In the genomic region with DNA sequence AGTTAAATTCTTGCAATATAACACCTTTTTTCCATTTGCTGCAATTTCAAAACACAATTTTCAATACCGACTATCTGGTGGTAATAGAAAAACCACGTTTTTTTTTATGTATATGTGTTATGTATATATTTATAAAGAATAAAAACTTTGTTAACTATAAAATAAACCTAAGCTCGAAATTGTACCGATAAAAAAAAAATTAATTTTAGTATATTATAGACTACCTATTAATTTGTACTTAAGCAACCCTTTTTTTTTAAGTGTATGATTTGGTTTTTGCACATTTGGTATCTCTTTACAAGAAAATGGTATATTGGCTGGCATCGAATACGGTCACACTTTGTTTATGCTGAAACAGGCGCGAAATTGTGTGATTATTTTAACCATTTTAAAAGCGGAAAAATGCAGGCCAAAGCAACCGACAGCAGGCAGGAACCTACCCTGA, we compare ENCODE assay signal across 4 fruit fly cellular contexts.
A peak's percentile ranks its signal among the peaks of the same experiment; 100 is the strongest.
TF ChIP-seq lines count a peak whose summit lies in the region.

A gene (plus strand): TSS at position 334 of the 445 bp plus-strand sequence.

TF ChIP-seq in whole organism, embryonic, 481 proteins besides CTCF, POLR2A, EP300 and RAD21 (continued from another document and continues in another):
- no peak for TF ChIP-seq HLH54F (GFP tag; optimal IDR thresholded peaks at IDR 0.05; lab: Kevin White, UChicago)
- TF ChIP-seq fd102C (GFP tag; optimal IDR thresholded peaks at IDR 0.05; lab: Kevin White, UChicago), result no peak
- TF ChIP-seq CG8281 (tag; optimal IDR thresholded peaks at IDR 0.05; lab: Kevin White, UChicago), result peak; percentile 46
- TF ChIP-seq tap (tag; optimal IDR thresholded peaks at IDR 0.05; lab: Kevin White, UChicago), result peak; percentile 75
- no peak for TF ChIP-seq Camta (GFP tag; optimal IDR thresholded peaks at IDR 0.05; lab: Kevin White, UChicago)
- TF ChIP-seq GATAe (GFP tag; conservative IDR thresholded peaks at IDR 0.05; lab: Robert Waterston, UW), result peak; percentile 36; the same call in 1 of the 2 replicates
- TF ChIP-seq Bteb2 (GFP tag; optimal IDR thresholded peaks at IDR 0.05; lab: Kevin White, UChicago), result peak; percentile 2
- peak; percentile 74 for TF ChIP-seq CG9437 (GFP tag; optimal IDR thresholded peaks at IDR 0.05; lab: Kevin White, UChicago)
- TF ChIP-seq CG15479 (GFP tag; optimal IDR thresholded peaks at IDR 0.05; lab: Kevin White, UChicago), result no peak
- peak; percentile 67 for TF ChIP-seq CG13894 (tag; optimal IDR thresholded peaks at IDR 0.05; lab: Kevin White, UChicago)
- peak; percentile 41 for TF ChIP-seq CG10462 (GFP tag; optimal IDR thresholded peaks at IDR 0.05; lab: Kevin White, UChicago)
- no peak for TF ChIP-seq Dad (GFP tag; optimal IDR thresholded peaks at IDR 0.05; lab: Kevin White, UChicago)
- peak; percentile 32 for TF ChIP-seq CG12104 (GFP tag; optimal IDR thresholded peaks at IDR 0.05; lab: Kevin White, UChicago)
- TF ChIP-seq jing (GFP tag; optimal IDR thresholded peaks at IDR 0.05; lab: Kevin White, UChicago), result no peak
- TF ChIP-seq cg (GFP tag; optimal IDR thresholded peaks at IDR 0.05; lab: Kevin White, UChicago), result no peak
- TF ChIP-seq Oli (tag; optimal IDR thresholded peaks at IDR 0.05; lab: Kevin White, UChicago), result peak; percentile 75
- peak; percentile 84 for TF ChIP-seq Atf6 (GFP tag; IDR thresholded peaks at IDR 0.05; lab: Robert Waterston, UW)
- TF ChIP-seq CG10979 (tag; optimal IDR thresholded peaks at IDR 0.05; lab: Kevin White, UChicago), result peak; percentile 83
- TF ChIP-seq ATbp (GFP tag; optimal IDR thresholded peaks at IDR 0.05; lab: Kevin White, UChicago), result peak; percentile 59
- TF ChIP-seq en (GFP tag; optimal IDR thresholded peaks at IDR 0.05; lab: Kevin White, UChicago), result no peak
- no peak for TF ChIP-seq CG10543 (GFP tag; optimal IDR thresholded peaks at IDR 0.05; lab: Kevin White, UChicago)
- no peak for TF ChIP-seq her (GFP tag; optimal IDR thresholded peaks at IDR 0.05; lab: Kevin White, UChicago)
- TF ChIP-seq C15 (GFP tag; IDR thresholded peaks at IDR 0.05; lab: Robert Waterston, UW), result 0 out of 3 replicates have a peak, but pooled peaks have one; percentile 73
- no peak for TF ChIP-seq hth (optimal IDR thresholded peaks at IDR 0.05; lab: Kevin White, UChicago)
- TF ChIP-seq jumu (GFP tag; optimal IDR thresholded peaks at IDR 0.05; lab: Kevin White, UChicago), result no peak
- TF ChIP-seq Xrp1 (GFP tag; IDR thresholded peaks at IDR 0.05; lab: Robert Waterston, UW), result peak; percentile 91
- no peak for TF ChIP-seq ac (GFP tag; optimal IDR thresholded peaks at IDR 0.05; lab: Kevin White, UChicago)
- TF ChIP-seq mam (GFP tag; optimal IDR thresholded peaks at IDR 0.05; lab: Kevin White, UChicago), result peak; percentile 24
- peak; percentile 68 for TF ChIP-seq CG14050 (GFP tag; IDR thresholded peaks at IDR 0.05; lab: Robert Waterston, UW)
- TF ChIP-seq chm (GFP tag; IDR thresholded peaks at IDR 0.05; lab: Robert Waterston, UW), result peak; percentile 56; the same call in 1 of the 2 replicates
- peak; percentile 75 for TF ChIP-seq Med (GFP tag; lab: Kevin White, UChicago)
- peak; percentile 59 for TF ChIP-seq CG6765 (GFP tag; optimal IDR thresholded peaks at IDR 0.05; lab: Kevin White, UChicago)

TF ChIP-seq in whole organism, prepupa, 60 proteins besides CTCF, POLR2A, EP300 and RAD21 (continued from another document and continues in another):
- TF ChIP-seq Hr4 (GFP tag; optimal IDR thresholded peaks at IDR 0.05; lab: Kevin White, UChicago) (peak; percentile 54), Blimp-1 (GFP tag; optimal IDR thresholded peaks at IDR 0.05; lab: Kevin White, UChicago) (no peak), Smox (GFP tag; optimal IDR thresholded peaks at IDR 0.05; lab: Kevin White, UChicago) (peak; percentile 38), Sox15 (GFP tag; optimal IDR thresholded peaks at IDR 0.05; lab: Kevin White, UChicago) (peak; percentile 30), Sox102F (GFP tag; optimal IDR thresholded peaks at IDR 0.05; lab: Kevin White, UChicago) (peak; percentile 26), CG31627 (GFP tag; optimal IDR thresholded peaks at IDR 0.05; lab: Kevin White, UChicago) (peak; percentile 39), CG10631 (GFP tag; optimal IDR thresholded peaks at IDR 0.05; lab: Kevin White, UChicago) (peak; percentile 78), Hr38 (GFP tag; optimal IDR thresholded peaks at IDR 0.05; lab: Kevin White, UChicago) (no peak), CG6276 (GFP tag; optimal IDR thresholded peaks at IDR 0.05; lab: Kevin White, UChicago) (peak; percentile 68), CG9139 (GFP tag; optimal IDR thresholded peaks at IDR 0.05; lab: Kevin White, UChicago) (no peak), cyc (GFP tag; optimal IDR thresholded peaks at IDR 0.05; lab: Kevin White, UChicago) (peak; percentile 59), pdm3 (GFP tag; optimal IDR thresholded peaks at IDR 0.05; lab: Kevin White, UChicago) (peak; percentile 49), acj6 (GFP tag; optimal IDR thresholded peaks at IDR 0.05; lab: Kevin White, UChicago) (peak; percentile 66), CG1621 (tag; optimal IDR thresholded peaks at IDR 0.05; lab: Kevin White, UChicago) (no peak), net (GFP tag; optimal IDR thresholded peaks at IDR 0.05; lab: Kevin White, UChicago) (peak; percentile 53), Eip93F (GFP tag; optimal IDR thresholded peaks at IDR 0.05; lab: Kevin White, UChicago) (peak; percentile 3), vri (GFP tag; optimal IDR thresholded peaks at IDR 0.05; lab: Kevin White, UChicago) (no peak), CG4318 (GFP tag; optimal IDR thresholded peaks at IDR 0.05; lab: Kevin White, UChicago) (peak; percentile 40), Eip78C (GFP tag; lab: Kevin White, UChicago) (peak; percentile 85), Ets96B (tag; optimal IDR thresholded peaks at IDR 0.05; lab: Kevin White, UChicago) (peak; percentile 74), CG3919 (GFP tag; optimal IDR thresholded peaks at IDR 0.05; lab: Kevin White, UChicago) (peak; percentile 62), fd85E (GFP tag; optimal IDR thresholded peaks at IDR 0.05; lab: Kevin White, UChicago) (no peak), fd59A (GFP tag; optimal IDR thresholded peaks at IDR 0.05; lab: Kevin White, UChicago) (no peak), ss (GFP tag; optimal IDR thresholded peaks at IDR 0.05; lab: Kevin White, UChicago) (peak in 1 of 2 experiments; percentile 18), CG11902 (GFP tag; optimal IDR thresholded peaks at IDR 0.05; lab: Kevin White, UChicago) (peak; percentile 13), dsx (GFP tag; optimal IDR thresholded peaks at IDR 0.05; lab: Kevin White, UChicago; ENCODE audit: poor library complexity, severe bottlenecking) (peak; percentile 70), topi (GFP tag; optimal IDR thresholded peaks at IDR 0.05; lab: Kevin White, UChicago) (peak; percentile 32), CG32006 (GFP tag; optimal IDR thresholded peaks at IDR 0.05; lab: Kevin White, UChicago) (peak; percentile 73), Eip75B (GFP tag; optimal IDR thresholded peaks at IDR 0.05; lab: Kevin White, UChicago) (no peak), Gug (GFP tag; IDR thresholded peaks at IDR 0.05; lab: Robert Waterston, UW) (peak; percentile 78), achi (GFP tag; optimal IDR thresholded peaks at IDR 0.05; lab: Kevin White, UChicago) (peak; percentile 67), CG3032 (tag; optimal IDR thresholded peaks at IDR 0.05; lab: Kevin White, UChicago) (peak; percentile 76), CG7368 (GFP tag; optimal IDR thresholded peaks at IDR 0.05; lab: Kevin White, UChicago) (peak; percentile 36)

TF ChIP-seq in whole organism, pupa, 21 proteins besides CTCF, POLR2A, EP300 and RAD21 (continued from another document):
- TF ChIP-seq fd96Ca (GFP tag; IDR thresholded peaks at IDR 0.05; lab: Robert Waterston, UW), result 0 out of 3 replicates have a peak, but pooled peaks have one; percentile 12
TF ChIP-seq in whole organism, pupa: peak in this region for 15.

TF ChIP-seq in whole organism, wandering third instar larva, 38 proteins besides CTCF, POLR2A, EP300 and RAD21 (continued from another document):
- peak; percentile 50 for TF ChIP-seq fru (GFP tag; optimal IDR thresholded peaks at IDR 0.05; lab: Kevin White, UChicago)
- no peak for TF ChIP-seq tai (GFP tag; optimal IDR thresholded peaks at IDR 0.05; lab: Kevin White, UChicago)
- no peak for TF ChIP-seq usp (GFP tag; optimal IDR thresholded peaks at IDR 0.05; lab: Kevin White, UChicago)
